Fruit fly (Drosophila melanogaster): ENCODE results near the gene CG14535.
A peak's percentile ranks its signal among the peaks of the same experiment; 100 is the strongest.
"Not testable (repeated sequence)": the region's sequence is repeated elsewhere in the genome, so short reads cannot be mapped to it uniquely, and the experiment has no call there.

The CG14535 gene

dm6 chr2L:7871821-7872524 is 16.7 kb upstream of the CG14535 start:
- TF ChIP-seq noc (tag; optimal IDR thresholded peaks at IDR 0.05) = no peak

DNA sequence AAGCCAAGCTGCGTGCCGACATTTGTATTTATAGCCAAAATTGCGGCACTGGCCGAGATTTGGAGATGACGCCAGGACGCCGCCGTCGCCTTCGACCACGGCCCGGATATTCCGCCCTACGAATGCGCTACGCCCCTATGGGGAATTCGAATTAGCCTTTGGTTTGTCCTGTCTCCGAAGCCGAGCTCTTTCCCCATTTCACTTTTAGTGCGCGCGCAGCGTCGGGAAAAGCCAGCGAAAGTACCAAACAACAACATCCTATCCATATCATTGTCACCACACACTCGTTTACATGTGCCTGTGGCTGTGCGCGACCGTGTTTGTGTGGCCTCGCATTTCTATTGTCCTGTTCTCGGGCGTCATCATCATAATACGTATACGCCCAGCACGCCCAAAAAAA is 16.1 kb upstream of the CG14535 start, which contains the start of gene Proc:
TSS of gene Proc (minus strand) at position 101 of the 400 bp plus-strand sequence.
- no peak for TF ChIP-seq noc (tag; optimal IDR thresholded peaks at IDR 0.05)

DNA sequence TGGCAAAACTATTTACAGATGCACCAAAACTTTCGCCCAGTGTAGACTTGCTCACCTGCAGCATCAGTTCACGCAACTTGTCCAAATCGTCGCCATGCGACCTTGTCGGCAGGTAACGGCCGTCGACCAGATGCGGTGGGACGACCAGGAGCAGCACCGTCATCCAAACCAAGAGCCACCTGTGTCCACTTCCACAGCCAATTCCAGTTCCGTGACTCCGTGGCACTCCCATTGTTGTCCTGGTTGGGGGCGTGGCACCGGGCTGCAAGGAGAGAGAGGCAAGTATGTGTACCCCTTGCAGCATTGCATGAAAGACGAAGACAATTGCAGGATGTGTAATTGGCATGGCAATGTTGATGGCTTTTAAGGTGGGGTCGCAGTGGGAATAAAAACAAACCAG is 14.9 kb upstream of the CG14535 start:
- TF ChIP-seq noc (tag; optimal IDR thresholded peaks at IDR 0.05) = no peak

DNA sequence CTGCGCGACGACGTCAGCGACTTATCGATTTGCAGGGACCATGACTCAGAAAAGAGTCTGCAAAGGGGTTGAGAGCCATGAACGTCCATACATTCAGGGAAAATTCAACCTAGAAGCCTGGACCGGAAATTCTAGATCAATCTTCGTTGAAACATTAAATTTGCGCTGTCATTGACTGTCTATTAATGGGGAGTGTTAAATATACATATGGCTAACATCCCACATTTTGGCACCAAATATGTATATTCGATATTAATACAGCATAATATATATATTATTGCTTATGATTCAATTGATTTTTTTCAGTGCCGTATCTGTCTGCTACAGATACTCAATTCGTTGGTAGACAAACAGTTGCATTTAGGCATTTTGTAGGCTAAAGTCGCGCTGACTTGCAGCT is 13.3 kb upstream of the CG14535 start:
- no peak for TF ChIP-seq noc (tag; optimal IDR thresholded peaks at IDR 0.05)

DNA sequence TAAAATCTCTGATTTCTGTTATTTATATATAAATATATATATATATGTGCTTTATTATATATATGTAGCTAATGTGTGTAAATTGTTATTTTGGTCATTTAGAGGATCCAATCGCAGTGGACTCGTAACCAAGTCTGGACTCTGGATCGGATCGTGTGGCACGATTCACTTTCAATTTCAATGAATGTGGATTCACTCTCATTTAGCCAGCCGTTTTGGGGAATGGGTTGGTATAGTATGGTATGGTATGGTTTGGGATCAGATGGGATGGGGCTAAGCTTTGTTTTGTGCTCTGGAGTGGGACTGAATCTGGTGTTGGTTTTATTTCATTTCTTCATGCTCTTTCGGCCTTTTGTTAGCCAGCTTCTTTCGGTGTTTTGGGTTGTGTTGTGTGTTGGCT is 6.5 kb upstream of the CG14535 start:
- TF ChIP-seq noc (tag; optimal IDR thresholded peaks at IDR 0.05) = no peak

DNA sequence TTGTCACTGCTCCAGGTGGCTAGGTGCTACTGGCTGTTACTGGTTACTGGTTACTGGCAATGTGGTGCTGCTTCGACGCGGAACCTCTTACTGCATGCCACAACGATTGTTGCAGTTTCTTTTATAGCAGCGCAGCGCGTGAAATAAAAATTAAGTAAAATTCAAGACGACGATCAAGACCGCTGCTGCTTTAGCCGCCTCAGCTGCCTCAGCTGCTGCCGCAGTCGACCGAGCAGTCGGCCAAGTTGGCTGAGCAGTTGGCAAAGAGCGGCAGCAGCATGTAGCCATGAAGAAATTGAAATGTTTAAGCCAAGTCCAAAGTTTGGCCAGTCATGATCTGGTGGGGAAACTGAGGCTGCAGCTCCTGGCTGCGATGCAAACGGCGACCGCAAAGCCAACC is 5.5 kb upstream of the CG14535 start, which contains the start of gene TwdlE:
TSS of gene TwdlE (minus strand) at position 101 of the 400 bp plus-strand sequence.
- no peak for TF ChIP-seq noc (tag; optimal IDR thresholded peaks at IDR 0.05)

DNA sequence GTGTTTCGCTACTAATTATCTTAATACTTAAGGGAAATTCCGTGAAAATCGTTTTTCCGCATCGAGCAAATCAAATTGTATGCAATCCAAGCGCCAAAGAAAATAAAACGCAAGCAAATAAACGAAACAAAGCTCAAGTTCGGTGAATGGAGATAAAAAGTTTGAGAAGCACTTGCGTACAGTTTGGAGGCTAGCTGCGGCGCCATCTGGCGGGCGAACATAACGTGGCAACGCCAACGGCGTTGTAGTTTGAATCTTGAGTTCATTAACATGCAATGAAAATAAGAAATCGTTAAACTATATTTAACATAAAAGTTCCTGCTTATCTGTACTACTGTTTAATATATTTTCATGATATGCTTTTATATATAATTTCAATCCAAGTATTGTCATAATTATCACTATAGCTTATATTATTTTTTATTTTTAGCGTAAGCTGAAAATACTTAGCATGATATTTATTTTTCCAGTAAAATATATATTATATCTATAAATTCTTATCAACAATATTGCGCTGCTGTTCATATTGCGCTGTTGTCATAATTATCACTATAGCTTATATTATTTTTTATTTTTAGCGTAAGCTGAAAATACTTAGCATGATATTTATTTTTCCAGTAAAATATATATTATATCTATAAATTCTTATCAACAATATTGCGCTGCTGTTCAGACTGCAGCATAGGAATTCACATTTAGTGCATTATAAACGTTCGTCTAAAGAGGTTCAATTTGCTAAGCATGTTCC is 1.3 kb upstream of the CG14535 start, which contains the start of gene lectin-28C:
TSS of gene lectin-28C (plus strand) at position 698 of the 748 bp plus-strand sequence.
- not testable (repeated sequence) for TF ChIP-seq noc (tag; optimal IDR thresholded peaks at IDR 0.05)

- TF ChIP-seq noc (tag; optimal IDR thresholded peaks at IDR 0.05) = no peak
Observed at dm6 chr2L:7851609-7852008, 3.7 kb downstream of the CG14535 start.

dm6 chr2L:7850406-7850805 is 4.9 kb downstream of the CG14535 start:
- no peak for TF ChIP-seq noc (tag; optimal IDR thresholded peaks at IDR 0.05)

dm6 chr2L:7849472-7849871 is 5.8 kb downstream of the CG14535 start:
- TF ChIP-seq noc (tag; optimal IDR thresholded peaks at IDR 0.05) = no peak

dm6 chr2L:7841244-7841643 is 14.0 kb downstream of the CG14535 start:
- no peak for TF ChIP-seq noc (tag; optimal IDR thresholded peaks at IDR 0.05)

DNA sequence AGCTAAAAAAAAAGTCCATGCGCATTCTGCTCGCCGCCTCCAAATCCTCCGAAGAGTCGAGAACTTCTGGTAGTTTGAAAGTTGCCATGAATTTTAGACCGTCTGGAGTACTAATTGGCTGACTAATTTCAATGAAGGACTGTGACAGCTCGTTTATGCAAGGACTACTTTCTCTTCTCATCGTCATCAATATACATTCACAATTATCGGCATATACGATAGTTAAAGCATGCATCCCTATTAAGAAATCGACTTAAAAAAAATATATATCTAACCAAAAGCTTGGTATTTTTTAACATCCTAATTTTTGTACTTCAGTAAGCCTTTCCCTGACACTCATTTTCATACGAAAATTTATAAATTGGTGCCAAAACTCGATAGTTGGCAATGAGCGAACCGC is 15.1 kb downstream of the CG14535 start, which contains the start of gene CG14537:
TSS of gene CG14537 (plus strand) at position 301 of the 400 bp plus-strand sequence.
- TF ChIP-seq noc (tag; optimal IDR thresholded peaks at IDR 0.05) = no peak

DNA sequence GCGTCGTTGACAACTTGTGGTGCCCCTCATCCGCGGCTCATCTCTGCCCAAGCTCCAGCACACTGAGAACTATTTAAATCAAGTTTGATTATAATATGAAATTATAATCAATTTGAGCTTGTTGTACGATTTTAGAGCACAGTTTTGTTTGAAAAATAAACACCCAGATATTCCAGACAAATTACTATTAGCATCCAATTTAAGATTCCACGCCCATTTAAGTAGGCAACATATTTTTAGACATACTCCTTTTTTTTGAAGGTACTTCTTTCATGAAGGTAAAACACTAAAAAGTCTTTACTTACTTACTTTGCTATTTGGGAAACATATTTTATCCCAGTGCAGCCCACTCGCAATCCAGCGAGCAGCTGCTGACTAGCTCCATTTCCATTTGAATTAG is 17.3 kb downstream of the CG14535 start:
- no peak for TF ChIP-seq noc (tag; optimal IDR thresholded peaks at IDR 0.05)

dm6 chr2L:7833650-7834049 is 21.6 kb downstream of the CG14535 start:
- TF ChIP-seq noc (tag; optimal IDR thresholded peaks at IDR 0.05) = no peak

DNA sequence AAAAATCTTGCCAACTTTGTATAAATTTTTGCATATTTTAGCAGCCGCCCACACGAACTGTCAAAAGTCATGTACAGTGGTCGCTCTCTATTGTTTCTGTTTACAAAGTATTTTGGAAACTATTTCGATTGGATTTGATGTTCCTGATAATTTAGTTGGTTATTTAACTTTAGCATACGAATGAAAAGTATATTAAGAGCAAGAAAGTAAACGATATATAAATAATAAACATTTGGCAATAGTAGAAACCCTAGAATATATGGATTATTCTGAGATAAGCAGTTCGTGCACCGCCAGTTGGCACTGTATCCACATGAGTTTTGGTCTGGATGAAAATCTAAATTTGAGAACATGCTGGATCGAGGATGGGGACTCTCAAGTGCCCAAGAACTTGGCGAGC is 22.0 kb downstream of the CG14535 start:
- no peak for TF ChIP-seq noc (tag; optimal IDR thresholded peaks at IDR 0.05)

- TF ChIP-seq noc (tag; optimal IDR thresholded peaks at IDR 0.05) = no peak
Observed at dm6 chr2L:7828901-7829300, 26.4 kb downstream of the CG14535 start.

dm6 chr2L:7828231-7828630 is 27.0 kb downstream of the CG14535 start:
- TF ChIP-seq noc (tag; optimal IDR thresholded peaks at IDR 0.05) = peak; percentile 0
